Fruit fly (Drosophila melanogaster) whole organism, embryonic: ENCODE measurements around the gene CG16826.
A peak's percentile ranks its signal among the peaks of the same experiment; 100 is the strongest.

Source experiments
- Abd-B ChIP-seq: fragments of 200-800 bp; sonication (Bioruptor generic); optimal IDR thresholded peaks from 2 replicates; lab custom pipeline; 2018; ENCODE audit warnings: missing biosample characterization, mild to moderate bottlenecking, missing genetic modification characterization, moderate library complexity
- Atf3 ChIP-seq: fragments of 200-800 bp; sonication (Bioruptor generic); optimal IDR thresholded peaks from 3 replicates; lab custom pipeline; 2016; ENCODE audit warnings: missing biosample characterization, missing genetic modification characterization
- CG10147 ChIP-seq: fragments of 200-800 bp; sonication (Bioruptor generic); optimal IDR thresholded peaks from 2 replicates; lab custom pipeline; 2019; ENCODE audit warnings: missing biosample characterization, mild to moderate bottlenecking, missing genetic modification characterization, moderate library complexity
- CG1024 ChIP-seq: fragments of 200-800 bp; sonication (Bioruptor generic); IDR thresholded peaks from 2 replicates; pipeline ENCODE4 v1.3.6; 2022; ENCODE audit warnings: missing biosample characterization, missing genetic modification characterization
- CG10366 ChIP-seq: fragments of 200-800 bp; sonication (Bioruptor generic); IDR thresholded peaks from 2 replicates; pipeline ENCODE4 v1.3.6; 2022; ENCODE audit warnings: missing biosample characterization, missing genetic modification characterization
- CG12769 ChIP-seq: fragments of 200-800 bp; sonication (Bioruptor generic); optimal IDR thresholded peaks from 2 replicates; lab custom pipeline; 2019; ENCODE audit warnings: missing biosample characterization, mild to moderate bottlenecking, missing genetic modification characterization, moderate library complexity
- CG15601 ChIP-seq: fragments of 200-800 bp; sonication (Bioruptor generic); optimal IDR thresholded peaks from 3 replicates; lab custom pipeline; 2019; ENCODE audit warnings: missing biosample characterization, mild to moderate bottlenecking, missing genetic modification characterization, moderate library complexity
- CG16863 ChIP-seq: fragments of 200-800 bp; sonication (Bioruptor generic); optimal IDR thresholded peaks from 3 replicates; lab custom pipeline; 2016; ENCODE audit warnings: missing biosample characterization, missing genetic modification characterization
- CG17186 ChIP-seq: fragments of 200-800 bp; sonication (Bioruptor generic); optimal IDR thresholded peaks from 3 replicates; lab custom pipeline; 2017; ENCODE audit warnings: missing biosample characterization, missing genetic modification reagents, missing genetic modification characterization
- CG17568 ChIP-seq: fragments of 200-800 bp; sonication (Bioruptor generic); optimal IDR thresholded peaks from 2 replicates; lab custom pipeline; 2018; ENCODE audit warnings: missing biosample characterization, mild to moderate bottlenecking, missing genetic modification characterization, moderate library complexity
- CG1792 ChIP-seq: fragments of 200-800 bp; sonication (Bioruptor generic); optimal IDR thresholded peaks from 2 replicates; lab custom pipeline; 2016; ENCODE audit warnings: missing biosample characterization, missing genetic modification characterization
- CG2202 ChIP-seq: fragments of 200-800 bp; sonication (Bioruptor generic); optimal IDR thresholded peaks from 2 replicates; lab custom pipeline; 2018; ENCODE audit warnings: missing biosample characterization, mild to moderate bottlenecking, missing genetic modification characterization
- CG30020 ChIP-seq: fragments of 200-800 bp; optimal IDR thresholded peaks from 2 replicates; lab custom pipeline; 2019; ENCODE audit warnings: missing biosample characterization, mild to moderate bottlenecking, missing genetic modification characterization, moderate library complexity
- CG31441 ChIP-seq: fragments of 200-800 bp; sonication (Bioruptor generic); IDR thresholded peaks from 2 replicates; pipeline ENCODE4 v1.3.6; 2022; ENCODE audit warnings: missing biosample characterization, missing genetic modification characterization
- CG32767 ChIP-seq: fragments of 200-800 bp; sonication (Bioruptor generic); IDR thresholded peaks from 2 replicates; pipeline ENCODE4 v1.3.6; 2022; ENCODE audit warnings: missing biosample characterization, missing genetic modification characterization
- CG33557 ChIP-seq: fragments of 200-800 bp; sonication (Bioruptor generic); optimal IDR thresholded peaks from 2 replicates; lab custom pipeline; 2019; ENCODE audit warnings: missing biosample characterization, mild to moderate bottlenecking, missing genetic modification characterization, moderate library complexity
- CG43689 ChIP-seq: fragments of 200-800 bp; sonication (Bioruptor generic); IDR thresholded peaks from 2 replicates; pipeline ENCODE4 v1.3.6; 2022; ENCODE audit warnings: missing biosample characterization, missing genetic modification characterization
- CG4820 ChIP-seq: fragments of 200-800 bp; sonication (Bioruptor generic); optimal IDR thresholded peaks from 3 replicates; lab custom pipeline; 2016; ENCODE audit warnings: missing biosample characterization, missing genetic modification characterization
- CG7928 ChIP-seq: fragments of 200-800 bp; sonication (Bioruptor generic); optimal IDR thresholded peaks from 2 replicates; lab custom pipeline; 2017; ENCODE audit warnings: missing biosample characterization, mild to moderate bottlenecking, missing genetic modification characterization
- CG8281 ChIP-seq: fragments of 200-800 bp; sonication (Bioruptor generic); optimal IDR thresholded peaks from 2 replicates; lab custom pipeline; 2018; ENCODE audit warnings: missing biosample characterization, mild to moderate bottlenecking, missing genetic modification characterization, moderate library complexity
- CoRest ChIP-seq: fragments of 200-800 bp; sonication (Bioruptor generic); optimal IDR thresholded peaks from 3 replicates; lab custom pipeline; 2018; ENCODE audit warnings: missing biosample characterization, mild to moderate bottlenecking, missing genetic modification characterization, moderate library complexity
- Fer2 ChIP-seq: fragments of 200-800 bp; sonication (Bioruptor generic); optimal IDR thresholded peaks from 2 replicates; lab custom pipeline; 2018; ENCODE audit warnings: missing biosample characterization, mild to moderate bottlenecking, missing genetic modification characterization, moderate library complexity
- H2.0 ChIP-seq: fragments of 200-800 bp; sonication (Bioruptor generic); IDR thresholded peaks from 2 replicates; pipeline ENCODE4 v1.3.6; 2022; ENCODE audit warnings: missing biosample characterization, missing genetic modification characterization
- Hey ChIP-seq: fragments of 200-800 bp; sonication (Bioruptor generic); optimal IDR thresholded peaks from 3 replicates; lab custom pipeline; 2018; ENCODE audit warnings: missing biosample characterization, mild to moderate bottlenecking, missing genetic modification characterization
- Hmr ChIP-seq: fragments of 200-800 bp; sonication (Bioruptor generic); optimal IDR thresholded peaks from 3 replicates; lab custom pipeline; 2017; ENCODE audit warnings: mild to moderate bottlenecking, missing biosample characterization, missing genetic modification reagents, missing genetic modification characterization
- Hmx ChIP-seq: fragments of 200-800 bp; sonication (Bioruptor generic); optimal IDR thresholded peaks from 2 replicates; lab custom pipeline; 2016; ENCODE audit warnings: missing biosample characterization, missing genetic modification characterization
- Hr3 ChIP-seq: fragments of 200-800 bp; sonication (Bioruptor generic); optimal IDR thresholded peaks from 3 replicates; lab custom pipeline; 2016; ENCODE audit warnings: missing biosample characterization, missing genetic modification characterization
- Hr39 ChIP-seq: fragments of >200 bp; optimal IDR thresholded peaks from 2 replicates; lab custom pipeline; 2017
- MBD-R2 ChIP-seq: fragments of 200-800 bp; sonication (Bioruptor generic); IDR thresholded peaks from 2 replicates; pipeline ENCODE4 v1.3.6; 2022; ENCODE audit warnings: missing biosample characterization, missing genetic modification characterization
- MESR4 ChIP-seq: fragments of 200-800 bp; sonication (Bioruptor generic); optimal IDR thresholded peaks from 2 replicates; lab custom pipeline; 2018; ENCODE audit warnings: missing biosample characterization, mild to moderate bottlenecking, missing genetic modification characterization, moderate library complexity
- Mad ChIP-seq: fragments of 200-800 bp; sonication (Bioruptor generic); optimal IDR thresholded peaks from 2 replicates; lab custom pipeline; 2016; ENCODE audit warnings: missing biosample characterization, missing genetic modification characterization
- NFAT ChIP-seq: fragments of 200-800 bp; sonication (Bioruptor generic); IDR thresholded peaks from 2 replicates; pipeline ENCODE4 v1.3.6; 2022; ENCODE audit warnings: missing biosample characterization, missing genetic modification characterization
- NfI ChIP-seq: fragments of 200-800 bp; sonication (Bioruptor generic); optimal IDR thresholded peaks from 3 replicates; lab custom pipeline; 2018; ENCODE audit warnings: missing biosample characterization, mild to moderate bottlenecking, missing genetic modification characterization, moderate library complexity
- Six4 ChIP-seq: fragments of 200-800 bp; sonication (Bioruptor generic); optimal IDR thresholded peaks from 2 replicates; lab custom pipeline; 2016; ENCODE audit warnings: missing biosample characterization, missing genetic modification characterization
- Vsx1 ChIP-seq: fragments of 200-800 bp; sonication (Bioruptor generic); optimal IDR thresholded peaks from 2 replicates; lab custom pipeline; 2017; ENCODE audit warnings: missing biosample characterization, mild to moderate bottlenecking, missing genetic modification characterization, missing genetic modification reagents
- ab ChIP-seq: fragments of 200-800 bp; sonication (Bioruptor generic); optimal IDR thresholded peaks from 2 replicates; lab custom pipeline; 2016; ENCODE audit warnings: missing biosample characterization, missing genetic modification characterization
- br ChIP-seq: fragments of >200 bp; optimal IDR thresholded peaks from 2 replicates; lab custom pipeline; 2017
- crol ChIP-seq: fragments of 200-800 bp; sonication (Bioruptor generic); IDR thresholded peaks from 2 replicates; pipeline ENCODE4 v1.3.6; 2022; ENCODE audit warnings: missing biosample characterization, missing genetic modification characterization
- disco-r ChIP-seq: fragments of 200-800 bp; sonication (Bioruptor generic); optimal IDR thresholded peaks from 2 replicates; lab custom pipeline; 2016; ENCODE audit warnings: missing biosample characterization, missing genetic modification characterization
- dmrt11E ChIP-seq: fragments of 200-800 bp; sonication (Bioruptor generic); optimal IDR thresholded peaks from 3 replicates; lab custom pipeline; 2018; ENCODE audit warnings: missing biosample characterization, mild to moderate bottlenecking, missing genetic modification characterization, moderate library complexity
- en ChIP-seq: fragments of 200-800 bp; sonication (Bioruptor generic); optimal IDR thresholded peaks from 2 replicates; lab custom pipeline; 2016; ENCODE audit warnings: missing biosample characterization, missing genetic modification characterization
- inv ChIP-seq: fragments of 200-800 bp; sonication (Bioruptor generic); IDR thresholded peaks from 2 replicates; pipeline ENCODE4 v1.3.6; 2022; ENCODE audit warnings: missing biosample characterization, missing genetic modification characterization; ENCODE audit not compliant: partially characterized antibody
- jumu ChIP-seq: fragments of 200-800 bp; sonication (Bioruptor generic); optimal IDR thresholded peaks from 3 replicates; lab custom pipeline; 2016; ENCODE audit warnings: missing biosample characterization, missing genetic modification characterization
- kni ChIP-seq: fragments of 200-800 bp; sonication (Bioruptor generic); optimal IDR thresholded peaks from 3 replicates; lab custom pipeline; 2017; ENCODE audit warnings: mild to moderate bottlenecking, missing biosample characterization, missing genetic modification reagents, missing genetic modification characterization
- lilli ChIP-seq: fragments of 200-800 bp; sonication (Bioruptor generic); optimal IDR thresholded peaks from 3 replicates; lab custom pipeline; 2016; ENCODE audit warnings: missing biosample characterization, missing genetic modification characterization
- pan ChIP-seq, 4 experiments: fragments of >200 bp in 3 of 4; fragments of 200-800 bp in 1 of 4; sonication (Bioruptor generic) in 1 of 4; optimal IDR thresholded peaks in 3 of 4; IDR thresholded peaks in 1 of 4; 2 replicates each; pipeline versions ENCODE4 v1.3.6 to Lab custom; 2017 to 2022; ENCODE audit warnings: missing biosample characterization in 2 of 4, missing genetic modification characterization in 2 of 4, mixed read lengths in 1 of 4
- slou ChIP-seq: fragments of 200-800 bp; sonication (Bioruptor generic); optimal IDR thresholded peaks from 3 replicates; lab custom pipeline; 2016; ENCODE audit warnings: missing biosample characterization, missing genetic modification characterization
- sqz ChIP-seq: fragments of 200-800 bp; sonication (Bioruptor generic); optimal IDR thresholded peaks from 3 replicates; lab custom pipeline; 2018; ENCODE audit warnings: missing biosample characterization, mild to moderate bottlenecking, missing genetic modification characterization
- tll ChIP-seq, 2 experiments: fragments of 200-800 bp in 1 of 2; fragments of >200 bp in 1 of 2; sonication (Bioruptor generic) in 1 of 2; optimal IDR thresholded peaks; 2 replicates each; lab custom pipeline; 2017 to 2019; ENCODE audit warnings: missing biosample characterization in 2 of 2, missing genetic modification characterization in 2 of 2, mild to moderate bottlenecking in 1 of 2, moderate library complexity in 1 of 2
- vnd ChIP-seq: fragments of 200-800 bp; sonication (Bioruptor generic); IDR thresholded peaks from 3 replicates; pipeline ENCODE4 v1.3.6; 2022; ENCODE audit warnings: missing biosample characterization, missing genetic modification characterization; ENCODE audit not compliant: partially characterized antibody

Gene CG16826

DNA sequence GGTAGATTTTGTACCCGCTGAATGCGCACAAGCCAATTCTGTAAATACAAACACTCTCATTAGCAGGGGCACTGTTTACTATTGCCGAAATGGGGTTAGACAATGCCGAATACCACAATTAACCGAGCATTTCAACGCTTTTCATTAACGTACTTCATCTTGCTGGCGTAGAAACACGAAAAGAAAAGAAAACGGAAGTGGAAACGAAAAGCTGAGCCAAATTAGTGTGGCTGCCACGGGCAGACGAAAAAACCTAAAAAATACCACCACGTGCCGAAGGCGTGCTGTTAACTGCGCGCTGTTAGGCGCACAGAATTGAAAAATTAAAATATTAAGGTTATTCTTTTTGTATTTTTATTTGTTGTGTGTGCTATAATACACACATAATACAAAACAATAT lies 47.3 kb downstream of the CG16826 start, which contains the start of gene RpL24 (continued):
- peak; percentile 57 for TF ChIP-seq CG30020 (tag; lab: Kevin White, UChicago)
- TF ChIP-seq slou: peak; percentile 83
- peak; percentile 72 for TF ChIP-seq Atf3 (GFP tag; lab: Kevin White, UChicago)
- TF ChIP-seq pan (optimal IDR thresholded peaks at IDR 0.05; lab: Kevin White, UChicago): no peak
- TF ChIP-seq pan (GFP tag; optimal IDR thresholded peaks at IDR 0.05 in 1 of 2, IDR thresholded peaks at IDR 0.05 in 1 of 2): peak in 1 of 2 experiments; percentile 88
- no peak for TF ChIP-seq CG12769
- TF ChIP-seq Hey (tag; lab: Kevin White, UChicago): peak; percentile 85
- TF ChIP-seq inv (GFP tag; lab: Robert Waterston, UW): no peak
- TF ChIP-seq MESR4 (GFP tag; lab: Kevin White, UChicago): peak; percentile 100
- TF ChIP-seq CG33557 (GFP tag; lab: Kevin White, UChicago): peak; percentile 83
- TF ChIP-seq Vsx1 (GFP tag; lab: Kevin White, UChicago): peak; percentile 94
- TF ChIP-seq CG17186 (GFP tag; lab: Kevin White, UChicago): peak; percentile 99
- TF ChIP-seq CG15601: peak; percentile 84
- peak; percentile 88 for TF ChIP-seq kni (GFP tag; lab: Kevin White, UChicago)
- peak in 1 of 2 experiments; percentile 17 for TF ChIP-seq tll (GFP tag; optimal IDR thresholded peaks at IDR 0.05; lab: Kevin White, UChicago)
- peak; percentile 50 for TF ChIP-seq crol (GFP tag; lab: Robert Waterston, UW)
- TF ChIP-seq Fer2 (tag; lab: Kevin White, UChicago): peak; percentile 83
- TF ChIP-seq CG4820 (GFP tag; lab: Kevin White, UChicago): peak; percentile 69
- peak; percentile 40 for TF ChIP-seq ab
- peak; percentile 73 for TF ChIP-seq CoRest (tag; lab: Kevin White, UChicago)
- peak; percentile 84 for TF ChIP-seq dmrt11E (tag; lab: Kevin White, UChicago)
- TF ChIP-seq CG31441 (GFP tag; lab: Robert Waterston, UW): peak; percentile 92
- peak; percentile 89 for TF ChIP-seq CG2202 (tag; lab: Kevin White, UChicago)
- peak; percentile 92 for TF ChIP-seq sqz (GFP tag; lab: Kevin White, UChicago)
- TF ChIP-seq CG10147: peak; percentile 85
- TF ChIP-seq CG1024 (GFP tag; lab: Robert Waterston, UW): peak; percentile 77
- no peak for TF ChIP-seq br (lab: Kevin White, UChicago)
- TF ChIP-seq jumu: peak; percentile 63
- TF ChIP-seq en: peak; percentile 94
- TF ChIP-seq H2.0: peak; percentile 82
- TF ChIP-seq lilli: peak; percentile 88
- TF ChIP-seq CG7928 (GFP tag; lab: Kevin White, UChicago): peak; percentile 72
- TF ChIP-seq CG8281: peak; percentile 66
- TF ChIP-seq NfI (GFP tag; lab: Kevin White, UChicago): peak; percentile 96
- TF ChIP-seq Hr3 (GFP tag; lab: Kevin White, UChicago): peak; percentile 68
- TF ChIP-seq Hr39 (lab: Kevin White, UChicago): no peak
- TF ChIP-seq Six4 (GFP tag; lab: Kevin White, UChicago): peak; percentile 87
- peak; percentile 81 for TF ChIP-seq CG16863 (GFP tag; lab: Kevin White, UChicago)
- TF ChIP-seq Hmr (GFP tag; lab: Kevin White, UChicago): peak; percentile 97
- peak; percentile 91 for TF ChIP-seq NFAT
- TF ChIP-seq Hmx (GFP tag; lab: Kevin White, UChicago): peak; percentile 57
- peak; percentile 89 for TF ChIP-seq disco-r
- no peak for TF ChIP-seq vnd (GFP tag; lab: Robert Waterston, UW)
- peak; percentile 80 for TF ChIP-seq CG1792 (GFP tag; lab: Kevin White, UChicago)
- TF ChIP-seq CG32767 (GFP tag; lab: Robert Waterston, UW): peak; percentile 50; the same call in 1 of the 2 replicates
- TF ChIP-seq Abd-B (GFP tag; lab: Kevin White, UChicago): no peak
- TF ChIP-seq MBD-R2 (GFP tag; lab: Robert Waterston, UW): peak; percentile 71
- TF ChIP-seq CG43689 (GFP tag; lab: Robert Waterston, UW): peak; percentile 86
- peak; percentile 78 for TF ChIP-seq CG10366 (GFP tag; lab: Robert Waterston, UW)
- peak; percentile 92 for TF ChIP-seq Mad
- TF ChIP-seq CG17568 (GFP tag; lab: Kevin White, UChicago): peak; percentile 96
